Fruit fly (Drosophila melanogaster) ovary, adult (tissue): Measurements from ENCODE around the gene Snx17.

Source experiments
- CG17801 ChIP-seq: fragments of 200-800 bp; optimal IDR thresholded peaks from 2 replicates; lab custom pipeline; 2019; ENCODE audit warnings: missing biosample characterization, mild to moderate bottlenecking, missing genetic modification characterization, moderate library complexity; ENCODE audit not compliant: partially characterized antibody

Snx17 gene

dm6 chr2L:10198911-10199310, 7.8 kb downstream of the Snx17 start, which contains the start of gene Sur:
Gene Sur, minus strand, starts transcription at chr2L:10199117.
- no peak for TF ChIP-seq CG17801 (GFP tag; lab: Kevin White, UChicago)

dm6 chr2L:10191396-10191795, 15.4 kb downstream of the Snx17 start, which contains the start of gene Fum4:
Gene Fum4, minus strand, starts transcription at chr2L:10191496.
- no peak for TF ChIP-seq CG17801 (GFP tag; lab: Kevin White, UChicago)

- TF ChIP-seq CG17801 (GFP tag; lab: Kevin White, UChicago): no peak
These were observed 26.5 kb downstream of the Snx17 start, which contains the start of gene CG44153 for dm6 chr2L:10180182-10180779. Gene CG44153, minus strand, starts transcription at chr2L:10180256.

- TF ChIP-seq CG17801 (GFP tag; lab: Kevin White, UChicago): no peak
These were observed 34.4 kb downstream of the Snx17 start, which contains the start of gene CG13137 for dm6 chr2L:10172402-10172801. Gene CG13137, plus strand, starts transcription at chr2L:10172702.
